Worm (Caenorhabditis elegans): Measurements from ENCODE around the gene mps-1.

The mps-1 gene

ce11 chrII:6294261-6294660 lies at the start of gene mps-1:
Gene mps-1 (minus strand): TSS chrII:6294361.
- TF ChIP-seq ets-4 (GFP tag; optimal IDR thresholded peaks at IDR 0.05) (no peak), gei-17 (GFP tag; optimal IDR thresholded peaks at IDR 0.05) (no peak), sptf-2 (GFP tag; optimal IDR thresholded peaks at IDR 0.05) (no peak), snpc-1.3 (tag; optimal IDR thresholded peaks at IDR 0.05; ENCODE audit: insufficient read depth) (no peak), F52B5.7 (tag; optimal IDR thresholded peaks at IDR 0.05) (no peak), Y79H2A.3 (GFP tag; conservative IDR thresholded peaks at IDR 0.05) (no peak)

DNA sequence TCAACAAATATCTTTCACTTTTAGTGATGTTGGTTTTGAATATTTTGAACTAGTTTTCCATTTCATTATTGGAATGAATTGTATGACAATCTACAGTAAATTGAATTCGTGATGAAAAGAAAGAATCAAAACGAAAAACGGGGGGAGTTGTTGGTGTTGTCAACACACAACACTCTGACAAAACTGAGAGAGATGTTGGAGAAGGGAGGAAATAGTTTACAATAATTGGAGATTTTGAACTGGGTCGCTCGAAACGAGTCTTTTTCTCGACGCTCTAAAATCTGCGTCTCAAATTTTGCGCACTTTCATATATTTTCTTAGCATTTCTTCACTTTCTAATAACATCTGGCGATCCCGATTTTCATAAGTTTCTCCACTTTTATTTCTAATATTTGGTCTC lies 49.7 kb upstream of the mps-1 start, which contains the start of gene txt-18:
txt-18 (plus strand) TSS at position 180 of the 400 bp plus-strand sequence.
- TF ChIP-seq F49E8.2 (tag; optimal IDR thresholded peaks at IDR 0.05; ENCODE audit: insufficient read depth) (no peak), dox-1 (GFP tag; IDR thresholded peaks at IDR 0.05) (0 out of 2 replicates have a peak, but pooled peaks have one; percentile 6), athp-1 (tag; optimal IDR thresholded peaks at IDR 0.05) (no peak), cebp-1 (GFP tag; IDR thresholded peaks at IDR 0.05) (no peak), cebp-1 (tag; optimal IDR thresholded peaks at IDR 0.05) (peak; percentile 5), rcor-1 (GFP tag; IDR thresholded peaks at IDR 0.05) (no peak), lin-26 (GFP tag; IDR thresholded peaks at IDR 0.05) (no peak), hmg-1.2 (GFP tag; IDR thresholded peaks at IDR 0.05) (peak; percentile 15; the same call in 1 of the 2 replicates), die-1 (tag; optimal IDR thresholded peaks at IDR 0.05) (no peak), ztf-22 (GFP tag; optimal IDR thresholded peaks at IDR 0.05) (no peak)

DNA sequence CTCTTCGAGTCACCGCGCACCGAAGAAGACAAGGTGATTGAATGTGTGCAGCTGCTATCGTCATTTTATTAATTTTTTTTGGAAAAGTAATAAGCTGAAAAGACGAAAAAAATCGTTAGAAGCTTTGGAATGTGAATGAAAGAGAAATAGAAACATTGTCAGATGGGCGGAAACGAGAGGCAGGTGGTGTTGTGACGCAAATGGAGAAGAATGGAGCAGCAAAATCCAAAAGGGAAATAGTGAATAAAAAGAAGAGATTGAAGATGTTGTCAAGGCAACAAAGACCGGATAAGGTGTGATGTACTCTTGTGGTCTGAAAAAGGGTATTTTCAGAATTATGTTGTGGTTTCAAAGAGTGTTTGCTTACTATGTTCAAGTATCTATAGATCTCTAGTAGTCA lies 48.3 kb upstream of the mps-1 start:
- TF ChIP-seq madf-10 (tag; optimal IDR thresholded peaks at IDR 0.05) (no peak), hmg-1.2 (GFP tag; IDR thresholded peaks at IDR 0.05) (no peak), sdz-38 (tag; optimal IDR thresholded peaks at IDR 0.05) (no peak), atf-7 (tag; optimal IDR thresholded peaks at IDR 0.05) (no peak), lsl-1 (GFP tag; optimal IDR thresholded peaks at IDR 0.05) (no peak), hlh-12 (tag; optimal IDR thresholded peaks at IDR 0.05) (no peak), somi-1 (GFP tag; optimal IDR thresholded peaks at IDR 0.05) (no peak), Y79H2A.3 (GFP tag; conservative IDR thresholded peaks at IDR 0.05) (no peak)

- TF ChIP-seq C06A6.2 (GFP tag; conservative IDR thresholded peaks at IDR 0.05), result no peak
- TF ChIP-seq hrde-1 (tag; optimal IDR thresholded peaks at IDR 0.05; ENCODE audit: borderline replicate concordance), result no peak
- TF ChIP-seq egl-44 (GFP tag; IDR thresholded peaks at IDR 0.05), result no peak
- TF ChIP-seq attf-6 (GFP tag; IDR thresholded peaks at IDR 0.05), result no peak
- TF ChIP-seq lag-1 (GFP tag; IDR thresholded peaks at IDR 0.05), result no peak
- no peak for TF ChIP-seq cebp-2 (GFP tag; IDR thresholded peaks at IDR 0.05)
- no peak for TF ChIP-seq sdz-38 (tag; optimal IDR thresholded peaks at IDR 0.05)
- TF ChIP-seq mcd-1 (GFP tag; IDR thresholded peaks at IDR 0.05), result no peak
- no peak for TF ChIP-seq ceh-91 (GFP tag; IDR thresholded peaks at IDR 0.05)
- TF ChIP-seq let-607 (tag; optimal IDR thresholded peaks at IDR 0.05), result no peak
- no peak for TF ChIP-seq chd-7 (tag; optimal IDR thresholded peaks at IDR 0.05)
- TF ChIP-seq hmg-20 (GFP tag; IDR thresholded peaks at IDR 0.05), result no peak
- TF ChIP-seq snpc-4 (GFP tag; optimal IDR thresholded peaks at IDR 0.05), result no peak
- TF ChIP-seq snpc-4 (tag; optimal IDR thresholded peaks at IDR 0.05), result no peak
- no peak for TF ChIP-seq hlh-12 (tag; optimal IDR thresholded peaks at IDR 0.05)
- TF ChIP-seq hlh-26 (GFP tag; conservative IDR thresholded peaks at IDR 0.05), result no peak
- TF ChIP-seq F39B2.1 (GFP tag; IDR thresholded peaks at IDR 0.05), result no peak
- TF ChIP-seq aptf-2 (GFP tag; conservative IDR thresholded peaks at IDR 0.05), result no peak
- no peak for TF ChIP-seq madf-8 (GFP tag; conservative IDR thresholded peaks at IDR 0.05)
These were observed 46.9 kb upstream of the mps-1 start for ce11 chrII:6341076-6341475.

Data from whole organism, young adult.